Fruit fly (Drosophila melanogaster): ENCODE results near the gene CG33688.

The CG33688 gene

DNA sequence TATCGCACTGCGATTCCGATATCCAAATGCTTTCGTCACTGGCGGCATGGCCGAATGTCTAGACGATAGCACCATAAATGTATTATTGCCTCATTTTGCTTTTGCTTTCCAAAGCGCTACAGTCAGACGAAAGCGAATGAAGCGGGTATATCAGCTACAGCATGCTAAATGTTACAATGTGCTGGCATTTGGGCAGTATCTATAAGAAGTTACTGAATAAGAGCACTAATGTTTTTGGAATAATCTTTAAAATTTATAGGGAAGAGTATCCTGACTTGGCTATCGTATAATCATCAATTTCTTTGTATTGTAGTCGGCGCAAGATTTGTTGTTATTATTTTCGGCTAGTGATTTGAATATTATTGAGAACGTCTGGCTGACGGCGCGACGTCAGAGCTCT lies 4.2 kb downstream of the CG33688 start (continued):
- TF ChIP-seq CG17612 (GFP tag; IDR thresholded peaks at IDR 0.05): 0 out of 2 replicates have a peak, but pooled peaks have one; percentile 34
- no peak for TF ChIP-seq Dp (GFP tag; optimal IDR thresholded peaks at IDR 0.05)
- TF ChIP-seq CG32767 (GFP tag; IDR thresholded peaks at IDR 0.05): no peak; the same call in 1 of the 2 replicates
- TF ChIP-seq NC2α (GFP tag; optimal IDR thresholded peaks at IDR 0.05): no peak
- peak; percentile 81 for TF ChIP-seq wdn (GFP tag; IDR thresholded peaks at IDR 0.05)
- TF ChIP-seq emc (GFP tag; optimal IDR thresholded peaks at IDR 0.05): peak; percentile 57
- peak; percentile 68 for TF ChIP-seq her (GFP tag; optimal IDR thresholded peaks at IDR 0.05)
- TF ChIP-seq ci (GFP tag; IDR thresholded peaks at IDR 0.05): no peak; the same call in 2 of the 3 replicates
- no peak for TF ChIP-seq gfzf (GFP tag; optimal IDR thresholded peaks at IDR 0.05)
- peak; percentile 75 for TF ChIP-seq CG11696 (GFP tag; IDR thresholded peaks at IDR 0.05)
- TF ChIP-seq Sry-β (GFP tag; optimal IDR thresholded peaks at IDR 0.05): no peak
- peak; percentile 50 for TF ChIP-seq CG7928 (GFP tag; optimal IDR thresholded peaks at IDR 0.05)
- TF ChIP-seq CG11695 (GFP tag; IDR thresholded peaks at IDR 0.05): peak; percentile 79
- peak; percentile 82 for TF ChIP-seq fd3F (GFP tag; optimal IDR thresholded peaks at IDR 0.05)
- TF ChIP-seq Fer1 (GFP tag; optimal IDR thresholded peaks at IDR 0.05): no peak
- peak; percentile 92 for TF ChIP-seq CG32532 (GFP tag; IDR thresholded peaks at IDR 0.05)
- TF ChIP-seq az2 (GFP tag; optimal IDR thresholded peaks at IDR 0.05): peak; percentile 66
- TF ChIP-seq peb (GFP tag; IDR thresholded peaks at IDR 0.05): peak; percentile 67; the same call in 1 of the 2 replicates
- peak; percentile 77 for TF ChIP-seq pho (GFP tag; optimal IDR thresholded peaks at IDR 0.05)
- peak; percentile 61 for TF ChIP-seq Hand (GFP tag; optimal IDR thresholded peaks at IDR 0.05)
- peak; percentile 65 for TF ChIP-seq seq (GFP tag; IDR thresholded peaks at IDR 0.05)
- peak; percentile 73 for TF ChIP-seq danr (GFP tag; IDR thresholded peaks at IDR 0.05)
- TF ChIP-seq Vsx1 (GFP tag; optimal IDR thresholded peaks at IDR 0.05): peak; percentile 29
- peak; percentile 40 for TF ChIP-seq CG12299 (tag; optimal IDR thresholded peaks at IDR 0.05)
- peak; percentile 71 for TF ChIP-seq crc (GFP tag; optimal IDR thresholded peaks at IDR 0.05)
- peak; percentile 65 for TF ChIP-seq repo (GFP tag; optimal IDR thresholded peaks at IDR 0.05)
- TF ChIP-seq H15 (GFP tag; IDR thresholded peaks at IDR 0.05): peak; percentile 81
- peak; percentile 46; the same call in 1 of the 2 replicates for TF ChIP-seq Dip2 (GFP tag; IDR thresholded peaks at IDR 0.05)
- no peak for TF ChIP-seq sc (optimal IDR thresholded peaks at IDR 0.05)
- TF ChIP-seq sc (GFP tag; optimal IDR thresholded peaks at IDR 0.05): no peak
- TF ChIP-seq CG11398 (GFP tag; optimal IDR thresholded peaks at IDR 0.05): peak; percentile 34
- TF ChIP-seq CG12104 (GFP tag; optimal IDR thresholded peaks at IDR 0.05): peak; percentile 46
- peak; percentile 39 for TF ChIP-seq gcm2 (GFP tag; optimal IDR thresholded peaks at IDR 0.05)
- TF ChIP-seq Dref (GFP tag; IDR thresholded peaks at IDR 0.05): no peak
- no peak for TF ChIP-seq insv (GFP tag; optimal IDR thresholded peaks at IDR 0.05)
- TF ChIP-seq Bdp1 (GFP tag; optimal IDR thresholded peaks at IDR 0.05): peak; percentile 30
- TF ChIP-seq gce (GFP tag; IDR thresholded peaks at IDR 0.05): peak; percentile 71; the same call in 1 of the 3 replicates
- TF ChIP-seq CG31224 (GFP tag; IDR thresholded peaks at IDR 0.05): peak; percentile 75
- TF ChIP-seq CG4617 (GFP tag; optimal IDR thresholded peaks at IDR 0.05; ENCODE audit: borderline replicate concordance): no peak
- peak; percentile 70 for TF ChIP-seq CG10274 (GFP tag; optimal IDR thresholded peaks at IDR 0.05)
- TF ChIP-seq pros (GFP tag; optimal IDR thresholded peaks at IDR 0.05): no peak
- peak; percentile 87 for TF ChIP-seq Antp (GFP tag; optimal IDR thresholded peaks at IDR 0.05)
- TF ChIP-seq ttk (GFP tag; IDR thresholded peaks at IDR 0.05): peak; percentile 83
- no peak for TF ChIP-seq CG9797 (GFP tag; optimal IDR thresholded peaks at IDR 0.05)
- no peak for TF ChIP-seq chm (GFP tag; IDR thresholded peaks at IDR 0.05)
- TF ChIP-seq CG15073 (GFP tag; optimal IDR thresholded peaks at IDR 0.05): no peak
- TF ChIP-seq CG2202 (tag; optimal IDR thresholded peaks at IDR 0.05): no peak
- peak; percentile 24 for TF ChIP-seq Nf-YB (GFP tag; optimal IDR thresholded peaks at IDR 0.05)
- peak; percentile 46 for TF ChIP-seq CG7556 (GFP tag; optimal IDR thresholded peaks at IDR 0.05)
- TF ChIP-seq sisA (GFP tag; IDR thresholded peaks at IDR 0.05): no peak
- no peak for TF ChIP-seq Spps (tag; optimal IDR thresholded peaks at IDR 0.05)
- TF ChIP-seq vfl (GFP tag; optimal IDR thresholded peaks at IDR 0.05): peak; percentile 26
- TF ChIP-seq CG1529 (GFP tag; optimal IDR thresholded peaks at IDR 0.05): peak; percentile 10

Measured in whole organism, embryonic.